Worm (Caenorhabditis elegans) whole organism, midembryonic: Measurements from ENCODE around the gene C56G2.4.

ENCODE experiments used
- cog-1 ChIP-seq: sonication (generic microtip); optimal IDR thresholded peaks from 2 replicates; lab custom pipeline; 2016; ENCODE audit warnings: missing genetic modification characterization, missing compliant biosample characterization
- flt-1 ChIP-seq: fragments of 200-800 bp; sonication (Bioruptor generic); IDR thresholded peaks from 2 replicates; pipeline ENCODE4 v1.3.6; 2022; ENCODE audit warnings: missing genetic modification characterization, missing compliant biosample characterization
- klf-2 ChIP-seq: fragments of 200-800 bp; sonication (Bioruptor generic); conservative IDR thresholded peaks from 2 replicates; pipeline ENCODE4 v1.3.6; 2022; ENCODE audit warnings: missing genetic modification reagents, missing genetic modification characterization, missing compliant biosample characterization
- ref-1 ChIP-seq: fragments of 200-800 bp; sonication (Bioruptor generic); conservative IDR thresholded peaks from 2 replicates; pipeline ENCODE4 v1.3.6; 2022; ENCODE audit warnings: missing genetic modification reagents, missing genetic modification characterization, missing compliant biosample characterization
- tab-1 ChIP-seq: fragments of 200-800 bp; sonication (Bioruptor generic); IDR thresholded peaks from 2 replicates; pipeline ENCODE4 v1.3.6; 2022; ENCODE audit warnings: missing genetic modification characterization, missing compliant biosample characterization

- TF ChIP-seq tab-1 (GFP tag; lab: Robert Waterston, UW) (no peak), flt-1 (no peak), ref-1 (no peak), cog-1 (no peak), klf-2 (no peak)
Observed at ce11 chrIII:6298131-6298530, 33.4 kb upstream of the C56G2.4 start, which contains the start of gene F47D12.3.
